Worm (Caenorhabditis elegans): Measurements from ENCODE around the gene nhr-104.

DNA sequence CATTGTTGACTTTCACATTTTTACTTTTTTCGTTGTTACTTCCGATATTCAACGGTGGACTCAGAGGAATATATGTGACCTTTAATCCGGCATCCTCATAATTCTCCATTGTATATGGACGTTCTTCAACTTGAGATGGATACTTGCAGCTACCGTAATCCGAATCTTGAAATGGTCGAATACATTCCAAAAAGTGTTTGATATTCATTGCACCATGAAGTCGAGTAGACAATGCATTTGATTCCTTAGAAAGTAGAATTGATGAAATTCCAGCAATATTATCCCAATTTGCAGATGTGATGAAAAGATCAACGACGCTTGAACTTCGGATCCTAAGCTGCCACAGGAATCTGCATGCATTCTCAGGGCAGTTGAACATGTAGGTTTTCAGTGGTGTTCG, 46.0 kb downstream of the nhr-104 start:
- no peak for TF ChIP-seq lin-13 (GFP tag; optimal IDR thresholded peaks at IDR 0.05)
- no peak for TF ChIP-seq lin-39 (tag; optimal IDR thresholded peaks at IDR 0.05)
- no peak for TF ChIP-seq snpc-4 (tag; optimal IDR thresholded peaks at IDR 0.05)
- no peak for TF ChIP-seq peb-1 (tag; optimal IDR thresholded peaks at IDR 0.05)

All from whole organism, L2 larva.